Worm (Caenorhabditis elegans) whole organism, L4 larva: Measurements from ENCODE around the gene M57.1.

Experiments used
- ces-1 ChIP-seq: fragments of 150-350 bp; sonication (generic microtip); optimal IDR thresholded peaks from 4 replicates; lab custom pipeline; 2014; ENCODE audit warnings: missing biosample characterization, missing genetic modification reagents, missing genetic modification characterization
- ctbp-1 ChIP-seq: fragments of 200-800 bp; sonication (Bioruptor generic); IDR thresholded peaks from 2 replicates; pipeline ENCODE4 v1.3.6; 2022; ENCODE audit warnings: missing genetic modification reagents, missing genetic modification characterization, missing compliant biosample characterization
- gei-8 ChIP-seq: fragments of 200-800 bp; sonication (Bioruptor generic); optimal IDR thresholded peaks from 2 replicates; lab custom pipeline; 2018; ENCODE audit warnings: mild to moderate bottlenecking, missing genetic modification characterization, missing compliant biosample characterization
- nhr-11 ChIP-seq: fragments of 150-350 bp; optimal IDR thresholded peaks from 2 replicates; lab custom pipeline; 2014; ENCODE audit warnings: missing biosample characterization, missing genetic modification characterization
- nhr-48 ChIP-seq: sonication (generic microtip); optimal IDR thresholded peaks from 2 replicates; lab custom pipeline; 2016; ENCODE audit warnings: mild to moderate bottlenecking, missing genetic modification characterization, missing compliant biosample characterization
- pha-4 ChIP-seq, 2 experiments: fragments of 150-350 bp in 1 of 2; fragments of 200-800 bp in 1 of 2; sonication (Bioruptor generic) in 1 of 2; IDR thresholded peaks in 1 of 2; optimal IDR thresholded peaks in 1 of 2; 2 replicates each; pipeline versions ENCODE4 v1.3.6 to Lab custom; 2014 to 2022; ENCODE audit warnings: missing genetic modification characterization in 2 of 2, missing genetic modification reagents in 2 of 2, missing biosample characterization in 1 of 2, missing compliant biosample characterization in 1 of 2
- skn-1 ChIP-seq: fragments of 150-350 bp; optimal IDR thresholded peaks from 2 replicates; lab custom pipeline; 2014; ENCODE audit warnings: missing biosample characterization, missing genetic modification characterization
- unc-62 ChIP-seq, 3 experiments: fragments of 150-350 bp in 1 of 3; sonication (generic microtip); optimal IDR thresholded peaks in 2 of 3; peaks in 1 of 3; 1 replicate in 1 of 3; 2 replicates in 2 of 3; lab custom pipeline; 2014 to 2017; ENCODE audit warnings: missing biosample characterization in 3 of 3, missing genetic modification characterization in 3 of 3, missing genetic modification reagents in 3 of 3, missing genotype in 1 of 3

ce11 chrIV:3521710-3522109 is 10.6 kb upstream of the M57.1 start:
- TF ChIP-seq skn-1 (tag; lab: Kevin White, UChicago), result no peak
- TF ChIP-seq ctbp-1 (GFP tag; lab: Robert Waterston, UW), result no peak
- TF ChIP-seq pha-4 (GFP tag; IDR thresholded peaks at IDR 0.05; lab: Robert Waterston, UW), result no peak
- no peak for TF ChIP-seq pha-4 (tag; optimal IDR thresholded peaks at IDR 0.05; lab: Kevin White, UChicago)
- no peak for TF ChIP-seq nhr-11
- no peak for TF ChIP-seq gei-8
- no peak for TF ChIP-seq nhr-48 (tag; lab: Kevin White, UChicago)
- TF ChIP-seq ces-1, result no peak
- no peak for TF ChIP-seq unc-62 (GFP tag; optimal IDR thresholded peaks at IDR 0.05 in 1 of 2; lab: Kevin White, UChicago)
- no peak for TF ChIP-seq unc-62 (tag; optimal IDR thresholded peaks at IDR 0.05; lab: Kevin White, UChicago)
